Worm (Caenorhabditis elegans): ENCODE results near the gene ubc-20.

ce11 chrIII:227033-227432 is 38.4 kb downstream of the ubc-20 start:
- TF ChIP-seq blmp-1 (tag; optimal IDR thresholded peaks at IDR 0.05; ENCODE audit: insufficient read depth) (no peak), lin-39 (tag; optimal IDR thresholded peaks at IDR 0.05) (no peak), aly-2 (tag; optimal IDR thresholded peaks at IDR 0.05) (no peak), mdl-1 (tag; optimal IDR thresholded peaks at IDR 0.05) (no peak), lin-11 (tag; optimal IDR thresholded peaks at IDR 0.05) (no peak), elt-3 (tag; optimal IDR thresholded peaks at IDR 0.05) (no peak), unc-39 (tag; optimal IDR thresholded peaks at IDR 0.05) (no peak), nhr-6 (tag; optimal IDR thresholded peaks at IDR 0.05) (no peak), lsy-2 (tag; optimal IDR thresholded peaks at IDR 0.05) (no peak), fos-1 (tag; optimal IDR thresholded peaks at IDR 0.05) (no peak), nhr-25 (tag; optimal IDR thresholded peaks at IDR 0.05) (no peak), lin-13 (GFP tag; optimal IDR thresholded peaks at IDR 0.05) (no peak)
